Worm (Caenorhabditis elegans) whole organism, L4 larva: ENCODE data around the gene rsf-1.
A peak's percentile ranks its signal among the peaks of the same experiment; 100 is the strongest.

Source experiments
- D1046.2 ChIP-seq: fragments of 200-800 bp; sonication (Bioruptor generic); IDR thresholded peaks from 2 replicates; pipeline ENCODE4 v1.3.6; 2022; ENCODE audit warnings: missing genetic modification characterization, missing compliant biosample characterization
- F10B5.3 ChIP-seq: sonication (generic microtip); optimal IDR thresholded peaks from 2 replicates; lab custom pipeline; 2016; ENCODE audit warnings: mild to moderate bottlenecking, missing genetic modification characterization, missing compliant biosample characterization
- T20F7.1 ChIP-seq: fragments of 200-800 bp; sonication (Bioruptor generic); optimal IDR thresholded peaks from 2 replicates; lab custom pipeline; 2018; ENCODE audit warnings: mild to moderate bottlenecking, missing genetic modification characterization, missing compliant biosample characterization
- Y105C5A.15 ChIP-seq: fragments of 200-800 bp; sonication (Bioruptor generic); IDR thresholded peaks from 2 replicates; pipeline ENCODE4 v1.3.6; 2022; ENCODE audit warnings: missing genetic modification characterization, missing compliant biosample characterization
- Y48G9A.11 ChIP-seq: fragments of 200-800 bp; sonication (Bioruptor generic); IDR thresholded peaks from 2 replicates; pipeline ENCODE4 v1.3.6; 2022; ENCODE audit warnings: missing genetic modification reagents, missing genetic modification characterization, missing compliant biosample characterization
- Y75B8A.6 ChIP-seq: fragments of 200-800 bp; sonication (Bioruptor generic); IDR thresholded peaks from 2 replicates; pipeline ENCODE4 v1.3.6; 2022; ENCODE audit warnings: missing genetic modification reagents, missing genetic modification characterization, missing compliant biosample characterization
- aha-1 ChIP-seq: fragments of 150-350 bp; peaks from one replicate; lab custom pipeline; 2014; ENCODE audit warnings: missing biosample characterization, missing genetic modification characterization
- arid-1 ChIP-seq: fragments of 200-800 bp; sonication (Bioruptor generic); conservative IDR thresholded peaks from 2 replicates; pipeline ENCODE4 v1.3.6; 2022; ENCODE audit warnings: missing genetic modification reagents, missing genetic modification characterization, missing compliant biosample characterization
- ceh-44 ChIP-seq: fragments of 200-800 bp; sonication (Bioruptor generic); IDR thresholded peaks from 2 replicates; pipeline ENCODE4 v1.3.6; 2022; ENCODE audit warnings: missing genetic modification reagents, missing genetic modification characterization, missing compliant biosample characterization
- ceh-62 ChIP-seq: sonication (generic microtip); optimal IDR thresholded peaks from 2 replicates; lab custom pipeline; 2017; ENCODE audit warnings: missing biosample characterization, missing genetic modification characterization
- cey-2 ChIP-seq: sonication (generic microtip); optimal IDR thresholded peaks from 3 replicates; lab custom pipeline; 2017; ENCODE audit warnings: missing genetic modification characterization, mild to moderate bottlenecking, missing compliant biosample characterization, antibody characterized with exemption, borderline replicate concordance; ENCODE audit not compliant: insufficient read depth
- daf-16 ChIP-seq, 3 experiments: sonication (generic microtip); optimal IDR thresholded peaks; 2 replicates each; lab custom pipeline; 2016 to 2017; ENCODE audit warnings: missing genetic modification characterization in 3 of 3, missing genetic modification reagents in 3 of 3, mild to moderate bottlenecking in 2 of 3, missing compliant biosample characterization in 2 of 3, missing biosample characterization in 1 of 3, moderate library complexity in 1 of 3
- dmd-6 ChIP-seq: fragments of 200-800 bp; sonication (Bioruptor generic); IDR thresholded peaks from 2 replicates; pipeline ENCODE4 v1.3.6; 2022; ENCODE audit warnings: missing genetic modification reagents, missing genetic modification characterization, missing compliant biosample characterization
- egl-43 ChIP-seq: fragments of 200-800 bp; sonication (Bioruptor generic); IDR thresholded peaks from 2 replicates; pipeline ENCODE4 v1.3.6; 2022; ENCODE audit warnings: missing genetic modification reagents, missing genetic modification characterization, missing compliant biosample characterization
- hif-1 ChIP-seq, 2 experiments: sonication (generic microtip); optimal IDR thresholded peaks; 2 replicates each; lab custom pipeline; 2016 to 2017; ENCODE audit warnings: missing compliant biosample characterization in 2 of 2, missing genetic modification characterization in 2 of 2, missing genetic modification reagents in 2 of 2, missing genotype in 2 of 2, mild to moderate bottlenecking in 1 of 2
- hlh-11 ChIP-seq: fragments of 200-800 bp; sonication (Bioruptor generic); optimal IDR thresholded peaks from 2 replicates; lab custom pipeline; 2018; ENCODE audit warnings: mild to moderate bottlenecking, missing genetic modification characterization, missing compliant biosample characterization
- hlh-30 ChIP-seq: sonication (generic microtip); optimal IDR thresholded peaks from 2 replicates; lab custom pipeline; 2017; ENCODE audit warnings: antibody characterized with exemption, mild to moderate bottlenecking, missing genetic modification characterization, missing compliant biosample characterization; ENCODE audit not compliant: insufficient read depth
- lin-1 ChIP-seq: fragments of 200-800 bp; sonication (Bioruptor generic); IDR thresholded peaks from 2 replicates; pipeline ENCODE4 v1.3.6; 2022; ENCODE audit warnings: missing genetic modification reagents, missing genetic modification characterization, missing compliant biosample characterization
- lin-29 ChIP-seq: fragments of 200-800 bp; sonication (Bioruptor generic); IDR thresholded peaks from 2 replicates; pipeline ENCODE4 v1.3.6; 2022; ENCODE audit warnings: missing genetic modification reagents, missing genetic modification characterization, missing compliant biosample characterization
- lir-3 ChIP-seq: sonication (generic microtip); optimal IDR thresholded peaks from 2 replicates; lab custom pipeline; 2016; ENCODE audit warnings: mild to moderate bottlenecking, missing genetic modification characterization, missing compliant biosample characterization
- madf-5 ChIP-seq, 2 experiments: fragments of 200-800 bp; sonication (Bioruptor generic); IDR thresholded peaks; 2 replicates each; pipeline ENCODE4 v1.3.6; 2022; ENCODE audit warnings: missing compliant biosample characterization in 2 of 2, missing genetic modification characterization in 2 of 2
- madf-9 ChIP-seq: fragments of 200-800 bp; sonication (Bioruptor generic); conservative IDR thresholded peaks from 2 replicates; pipeline ENCODE4 v1.3.6; 2022; ENCODE audit warnings: missing genetic modification reagents, missing genetic modification characterization, missing compliant biosample characterization
- mdl-1 ChIP-seq, 2 experiments: fragments of 150-350 bp in 1 of 2; sonication (generic microtip) in 1 of 2; optimal IDR thresholded peaks; 2 replicates each; lab custom pipeline; 2014 to 2017; ENCODE audit warnings: missing biosample characterization in 2 of 2, missing genetic modification characterization in 2 of 2
- mes-2 ChIP-seq: sonication (generic microtip); optimal IDR thresholded peaks from 2 replicates; lab custom pipeline; 2016; ENCODE audit warnings: missing genotype, mild to moderate bottlenecking, missing genetic modification characterization, missing compliant biosample characterization; ENCODE audit not compliant: poor library complexity, severe bottlenecking
- mxl-2 ChIP-seq: fragments of 200-800 bp; sonication (Bioruptor generic); conservative IDR thresholded peaks from 2 replicates; pipeline ENCODE4 v1.3.6; 2022; ENCODE audit warnings: missing genetic modification reagents, missing genetic modification characterization, missing compliant biosample characterization
- mxl-3 ChIP-seq: fragments of 200-800 bp; sonication (Bioruptor generic); optimal IDR thresholded peaks from 2 replicates; lab custom pipeline; 2018; ENCODE audit warnings: mild to moderate bottlenecking, missing genetic modification characterization, missing compliant biosample characterization
- nhr-102 ChIP-seq: sonication (generic microtip); optimal IDR thresholded peaks from 2 replicates; lab custom pipeline; 2016; ENCODE audit warnings: mild to moderate bottlenecking, missing genetic modification characterization, moderate library complexity, missing compliant biosample characterization
- nhr-11 ChIP-seq: fragments of 150-350 bp; optimal IDR thresholded peaks from 2 replicates; lab custom pipeline; 2014; ENCODE audit warnings: missing biosample characterization, missing genetic modification characterization
- nhr-25 ChIP-seq: sonication (generic microtip); optimal IDR thresholded peaks from 2 replicates; lab custom pipeline; 2017; ENCODE audit warnings: missing genetic modification characterization, mild to moderate bottlenecking, missing compliant biosample characterization, antibody characterized with exemption, moderate library complexity, borderline replicate concordance; ENCODE audit not compliant: insufficient read depth
- nhr-28 ChIP-seq: fragments of 150-350 bp; optimal IDR thresholded peaks from 2 replicates; lab custom pipeline; 2014; ENCODE audit warnings: missing biosample characterization, missing genetic modification characterization
- nhr-42 ChIP-seq: fragments of 200-800 bp; sonication (Bioruptor generic); IDR thresholded peaks from 2 replicates; pipeline ENCODE4 v1.3.6; 2022; ENCODE audit warnings: missing genetic modification characterization, missing compliant biosample characterization
- nhr-76 ChIP-seq: fragments of 150-350 bp; optimal IDR thresholded peaks from 2 replicates; lab custom pipeline; 2014; ENCODE audit warnings: missing biosample characterization, missing genetic modification characterization
- php-3 ChIP-seq: fragments of 200-800 bp; sonication (Bioruptor generic); IDR thresholded peaks from 2 replicates; pipeline ENCODE4 v1.3.6; 2022; ENCODE audit warnings: missing genetic modification reagents, missing genetic modification characterization, missing compliant biosample characterization
- saeg-2 ChIP-seq: fragments of 200-800 bp; sonication (Bioruptor generic); IDR thresholded peaks from 2 replicates; pipeline ENCODE4 v1.3.6; 2022; ENCODE audit warnings: missing genetic modification reagents, missing genetic modification characterization, missing compliant biosample characterization
- sdz-12 ChIP-seq: fragments of 200-800 bp; sonication (Bioruptor generic); optimal IDR thresholded peaks from 2 replicates; lab custom pipeline; 2018; ENCODE audit warnings: mild to moderate bottlenecking, missing genetic modification characterization, missing compliant biosample characterization
- set-16 ChIP-seq: fragments of 200-800 bp; sonication (Bioruptor generic); IDR thresholded peaks from 2 replicates; pipeline ENCODE4 v1.3.6; 2022; ENCODE audit warnings: missing genetic modification reagents, missing genetic modification characterization, missing compliant biosample characterization
- spr-3 ChIP-seq: fragments of 200-800 bp; sonication (Bioruptor generic); optimal IDR thresholded peaks from 2 replicates; lab custom pipeline; 2018; ENCODE audit warnings: mild to moderate bottlenecking, missing genetic modification characterization, missing compliant biosample characterization
- tra-1 ChIP-seq: fragments of 200-800 bp; sonication (Bioruptor generic); IDR thresholded peaks from 2 replicates; pipeline ENCODE4 v1.3.6; 2022; ENCODE audit warnings: missing genetic modification reagents, missing genetic modification characterization, missing compliant biosample characterization
- zfp-2 ChIP-seq: sonication (generic microtip); optimal IDR thresholded peaks from 2 replicates; lab custom pipeline; 2016; ENCODE audit warnings: mild to moderate bottlenecking, missing genetic modification characterization, missing compliant biosample characterization
- zfp-3 ChIP-seq: fragments of 200-800 bp; sonication (Bioruptor generic); conservative IDR thresholded peaks from 2 replicates; pipeline ENCODE4 v1.3.6; 2022; ENCODE audit warnings: missing genetic modification reagents, missing genetic modification characterization, missing compliant biosample characterization
- zip-2 ChIP-seq: fragments of 150-350 bp; optimal IDR thresholded peaks from 2 replicates; lab custom pipeline; 2014; ENCODE audit warnings: missing biosample characterization, missing genetic modification characterization
- ztf-7 ChIP-seq: fragments of 150-350 bp; optimal IDR thresholded peaks from 2 replicates; lab custom pipeline; 2014; ENCODE audit warnings: missing biosample characterization, missing genetic modification characterization

Gene rsf-1

DNA sequence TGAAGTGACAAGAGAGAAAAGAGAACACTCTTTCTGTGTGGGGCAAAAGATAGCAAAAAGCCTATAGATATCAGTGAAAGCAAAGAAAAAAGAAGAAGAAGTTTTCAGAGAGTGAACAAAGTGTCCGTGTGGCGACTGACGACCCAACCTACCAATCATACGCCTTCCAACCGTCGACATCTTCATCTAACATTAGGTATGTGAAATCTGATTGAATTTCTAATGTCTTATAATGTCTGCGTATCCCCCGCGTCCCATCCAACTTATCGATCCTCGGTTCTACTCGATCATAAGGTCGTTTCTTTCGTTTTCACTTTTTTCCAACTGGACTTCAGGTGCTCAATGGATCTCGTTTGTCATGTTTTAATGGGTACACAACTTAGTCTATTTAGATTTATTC, 1.1 kb downstream of the rsf-1 start:
- TF ChIP-seq cey-2 (tag; lab: Kevin White, UChicago), result no peak
- no peak for TF ChIP-seq daf-16 (GFP tag; optimal IDR thresholded peaks at IDR 0.05; lab: Kevin White, UChicago)
- no peak for TF ChIP-seq daf-16 (tag; optimal IDR thresholded peaks at IDR 0.05; lab: Kevin White, UChicago)
- TF ChIP-seq hif-1 (tag; optimal IDR thresholded peaks at IDR 0.05; lab: Kevin White, UChicago), result no peak
- TF ChIP-seq Y75B8A.6 (GFP tag; lab: Robert Waterston, UW), result 0 out of 2 replicates have a peak, but pooled peaks have one; percentile 39
- TF ChIP-seq nhr-42 (GFP tag; lab: Robert Waterston, UW), result no peak
- peak; percentile 27 for TF ChIP-seq nhr-28 (tag; lab: Kevin White, UChicago)
- TF ChIP-seq hlh-11 (tag; lab: Kevin White, UChicago), result peak; percentile 19
- TF ChIP-seq hlh-30 (tag; lab: Kevin White, UChicago), result peak; percentile 49
- TF ChIP-seq nhr-11, result no peak
- peak in 1 of 2 experiments; percentile 19 for TF ChIP-seq mdl-1 (tag; optimal IDR thresholded peaks at IDR 0.05; lab: Kevin White, UChicago)
- TF ChIP-seq nhr-25 (tag; lab: Kevin White, UChicago), result peak; percentile 7

DNA sequence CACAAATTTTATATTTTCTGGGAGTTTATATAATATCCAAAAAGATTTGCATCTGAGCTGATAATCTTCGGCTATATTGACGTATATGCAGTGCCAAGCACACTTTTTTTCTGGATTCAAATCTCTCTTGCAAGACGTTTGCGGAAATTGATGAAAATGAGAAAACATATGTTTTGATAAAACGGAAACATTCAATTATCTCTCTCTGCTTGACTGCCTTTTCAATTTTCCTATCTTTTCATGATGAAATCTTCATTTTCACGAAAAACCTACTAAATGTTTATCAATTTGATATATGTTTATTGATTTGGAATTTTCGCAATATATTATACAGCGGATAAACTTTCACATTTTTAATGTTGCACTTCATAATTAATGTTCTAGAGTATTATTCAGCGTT, 1.8 kb downstream of the rsf-1 start:
- TF ChIP-seq tra-1 (GFP tag; lab: Robert Waterston, UW), result no peak
- no peak for TF ChIP-seq zfp-3
- no peak for TF ChIP-seq nhr-42 (GFP tag; lab: Robert Waterston, UW)
- TF ChIP-seq madf-9 (GFP tag; lab: Robert Waterston, UW), result no peak
- TF ChIP-seq, all 104 proteins: peak for 0

ce11 chrII:11312223-11312622, 6.0 kb downstream of the rsf-1 start, which contains the start of gene T24F1.7:
Gene T24F1.7 (plus strand): TSS chrII:11312523.
- TF ChIP-seq egl-43 (GFP tag; lab: Robert Waterston, UW) (no peak), nhr-76 (no peak), zfp-2 (no peak), aha-1 (tag; lab: Kevin White, UChicago) (peak; percentile 72), mxl-2 (GFP tag; lab: Robert Waterston, UW) (no peak), tra-1 (GFP tag; lab: Robert Waterston, UW) (no peak), D1046.2 (GFP tag; lab: Robert Waterston, UW) (0 out of 2 replicates have a peak, but pooled peaks have one; percentile 5), madf-9 (GFP tag; lab: Robert Waterston, UW) (no peak), lin-29 (GFP tag; lab: Robert Waterston, UW) (no peak), arid-1 (GFP tag; lab: Robert Waterston, UW) (no peak), ceh-62 (tag; lab: Kevin White, UChicago) (no peak), set-16 (GFP tag; lab: Robert Waterston, UW) (peak; percentile 34; the same call in 1 of the 2 replicates), Y48G9A.11 (GFP tag; lab: Robert Waterston, UW) (no peak), nhr-28 (tag; lab: Kevin White, UChicago) (no peak), lir-3 (no peak), F10B5.3 (no peak), nhr-102 (tag; lab: Kevin White, UChicago) (no peak), madf-5 (GFP tag; IDR thresholded peaks at IDR 0.05; lab: Robert Waterston, UW) (no peak), daf-16 (GFP tag; optimal IDR thresholded peaks at IDR 0.05; lab: Kevin White, UChicago) (no peak), daf-16 (tag; optimal IDR thresholded peaks at IDR 0.05; lab: Kevin White, UChicago) (no peak), dmd-6 (GFP tag; lab: Robert Waterston, UW) (no peak), spr-3 (GFP tag; lab: Kevin White, UChicago) (no peak), sdz-12 (no peak)

DNA sequence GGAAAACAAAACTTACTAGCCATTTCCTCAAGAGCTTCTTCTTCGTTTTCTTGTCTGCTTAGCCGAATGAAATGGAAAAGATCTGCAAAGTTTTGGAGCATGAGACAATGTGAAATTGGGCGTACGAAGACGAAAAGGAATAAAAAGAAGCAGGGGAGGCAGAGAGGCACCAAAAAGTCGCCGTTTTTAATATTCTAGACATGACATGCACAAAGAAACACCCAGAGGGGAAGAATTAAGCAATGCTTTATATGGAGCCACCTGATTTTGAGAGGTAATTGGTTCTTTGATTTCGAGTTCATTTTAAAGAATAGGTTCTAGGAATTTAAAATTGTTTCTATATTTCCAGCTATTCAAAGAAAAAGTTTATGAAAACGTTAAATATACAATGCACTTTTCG, 8.0 kb downstream of the rsf-1 start, which contains the start of gene T24F1.4:
Gene T24F1.4 (minus strand): TSS at position 101 of the 400 bp plus-strand sequence.
- TF ChIP-seq ztf-7 (tag; lab: Kevin White, UChicago), result no peak
- no peak for TF ChIP-seq Y105C5A.15 (GFP tag; lab: Robert Waterston, UW)
- TF ChIP-seq saeg-2 (GFP tag; lab: Robert Waterston, UW), result no peak
- no peak for TF ChIP-seq mes-2 (tag; lab: Kevin White, UChicago)
- no peak for TF ChIP-seq mxl-3 (GFP tag; lab: Kevin White, UChicago)
- TF ChIP-seq zfp-3, result no peak
- TF ChIP-seq zip-2 (tag; lab: Kevin White, UChicago), result no peak
- no peak for TF ChIP-seq lin-1 (GFP tag; lab: Robert Waterston, UW)
- TF ChIP-seq ceh-44, result no peak
- TF ChIP-seq T20F7.1, result no peak
- TF ChIP-seq mdl-1 (tag; optimal IDR thresholded peaks at IDR 0.05; lab: Kevin White, UChicago), result no peak
- TF ChIP-seq lir-3, result no peak
- no peak for TF ChIP-seq php-3 (GFP tag; lab: Robert Waterston, UW)
